Fruit fly (Drosophila melanogaster) whole organism, prepupa: Measurements from ENCODE around the gene CG15418.

Experiments used
- Gug ChIP-seq: fragments of 200-800 bp; sonication (Bioruptor generic); IDR thresholded peaks from 2 replicates; pipeline ENCODE4 v1.3.6; 2022; ENCODE audit warnings: missing biosample characterization, missing genetic modification characterization
- topi ChIP-seq: fragments of 200-800 bp; sonication (Bioruptor generic); optimal IDR thresholded peaks from 3 replicates; lab custom pipeline; 2016; ENCODE audit warnings: missing biosample characterization, missing genetic modification characterization

DNA sequence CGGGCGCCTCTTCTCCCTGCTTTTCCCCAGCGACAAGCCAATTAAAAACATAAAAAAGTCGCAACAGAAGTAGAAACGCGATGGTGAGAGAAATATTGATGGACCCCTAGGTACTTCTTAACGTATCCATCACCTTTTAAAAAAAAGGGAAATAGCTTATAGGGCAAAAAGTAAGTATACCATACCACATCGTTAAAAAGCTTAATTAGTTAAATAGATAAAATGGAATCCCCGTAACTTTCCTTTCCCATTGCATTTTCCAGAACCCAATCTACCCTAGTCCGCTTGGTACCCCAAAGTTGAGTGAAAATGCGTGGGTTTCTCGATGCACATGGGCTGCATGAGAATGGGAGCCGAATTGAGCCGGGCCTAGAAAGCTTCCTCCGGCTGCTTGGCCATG lies 26.9 kb downstream of the CG15418 start:
- no peak for TF ChIP-seq topi (GFP tag; lab: Kevin White, UChicago)
- TF ChIP-seq Gug = no peak
